Worm (Caenorhabditis elegans) whole organism, midembryonic: ENCODE data around the gene lit-1.

ENCODE experiments used
- T22C8.4 ChIP-seq: fragments of 200-800 bp; sonication (Bioruptor generic); IDR thresholded peaks from 2 replicates; pipeline ENCODE4 v1.3.6; 2022; ENCODE audit warnings: missing genetic modification characterization, missing compliant biosample characterization
- cog-1 ChIP-seq: sonication (generic microtip); optimal IDR thresholded peaks from 2 replicates; lab custom pipeline; 2016; ENCODE audit warnings: missing genetic modification characterization, missing compliant biosample characterization
- flt-1 ChIP-seq: fragments of 200-800 bp; sonication (Bioruptor generic); IDR thresholded peaks from 2 replicates; pipeline ENCODE4 v1.3.6; 2022; ENCODE audit warnings: missing genetic modification characterization, missing compliant biosample characterization
- klf-2 ChIP-seq: fragments of 200-800 bp; sonication (Bioruptor generic); conservative IDR thresholded peaks from 2 replicates; pipeline ENCODE4 v1.3.6; 2022; ENCODE audit warnings: missing genetic modification reagents, missing genetic modification characterization, missing compliant biosample characterization
- med-1 ChIP-seq: sonication (generic microtip); optimal IDR thresholded peaks from 2 replicates; lab custom pipeline; 2017; ENCODE audit warnings: missing genetic modification characterization, mild to moderate bottlenecking, missing compliant biosample characterization, antibody characterized with exemption, missing genetic modification reagents; ENCODE audit not compliant: insufficient read depth
- ref-1 ChIP-seq: fragments of 200-800 bp; sonication (Bioruptor generic); conservative IDR thresholded peaks from 2 replicates; pipeline ENCODE4 v1.3.6; 2022; ENCODE audit warnings: missing genetic modification reagents, missing genetic modification characterization, missing compliant biosample characterization
- tab-1 ChIP-seq: fragments of 200-800 bp; sonication (Bioruptor generic); IDR thresholded peaks from 2 replicates; pipeline ENCODE4 v1.3.6; 2022; ENCODE audit warnings: missing genetic modification characterization, missing compliant biosample characterization
- ztf-23 ChIP-seq: fragments of 200-800 bp; sonication (Bioruptor generic); IDR thresholded peaks from 2 replicates; pipeline ENCODE4 v1.3.6; 2022; ENCODE audit warnings: missing genetic modification reagents, missing genetic modification characterization, missing compliant biosample characterization
- ztf-29 ChIP-seq: fragments of 200-800 bp; sonication (Bioruptor generic); IDR thresholded peaks from 2 replicates; pipeline ENCODE4 v1.3.6; 2022; ENCODE audit warnings: missing genetic modification reagents, missing genetic modification characterization, missing compliant biosample characterization

DNA sequence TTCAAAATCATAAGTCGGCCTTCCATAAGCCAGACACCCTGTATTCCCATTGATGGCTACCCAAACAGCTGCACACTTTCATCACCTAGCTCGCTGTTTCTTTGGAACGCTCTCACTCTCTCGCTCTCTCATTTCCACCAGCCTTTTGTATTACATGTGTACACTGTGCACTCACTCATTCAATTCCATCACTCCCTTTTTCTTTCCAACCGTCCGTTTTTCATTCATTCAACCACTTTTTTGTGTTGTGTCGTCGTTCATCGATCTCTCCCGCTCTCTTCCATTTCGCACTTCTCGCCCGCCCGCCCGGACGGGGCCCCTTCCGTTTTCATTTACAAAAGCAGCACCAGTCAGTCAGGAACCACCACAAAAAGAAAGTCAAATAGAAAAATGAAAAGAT, 43.8 kb upstream of the lit-1 start:
- TF ChIP-seq med-1 (GFP tag; lab: Kevin White, UChicago): no peak
- TF ChIP-seq ztf-23 (GFP tag; lab: Robert Waterston, UW): no peak
- no peak for TF ChIP-seq T22C8.4 (GFP tag; lab: Robert Waterston, UW)
- TF ChIP-seq ref-1 (GFP tag; lab: Robert Waterston, UW): no peak
- TF ChIP-seq cog-1 (tag; lab: Kevin White, UChicago): no peak
- TF ChIP-seq flt-1: no peak
- no peak for TF ChIP-seq ztf-29 (GFP tag; lab: Robert Waterston, UW)
- no peak for TF ChIP-seq tab-1 (GFP tag; lab: Robert Waterston, UW)
- TF ChIP-seq klf-2 (GFP tag; lab: Robert Waterston, UW): no peak
